Fruit fly (Drosophila melanogaster) whole organism, embryonic: ENCODE measurements around the gene stg1.

ENCODE experiments used
- ATbp ChIP-seq: fragments of 200-800 bp; sonication (Bioruptor generic); optimal IDR thresholded peaks from 2 replicates; lab custom pipeline; 2017; ENCODE audit warnings: missing biosample characterization, mild to moderate bottlenecking, missing genetic modification characterization, missing genetic modification reagents
- Adf1 ChIP-seq: fragments of 200-800 bp; sonication (Bioruptor generic); IDR thresholded peaks from 2 replicates; pipeline ENCODE4 v1.3.6; 2022; ENCODE audit warnings: missing biosample characterization, missing genetic modification characterization
- Atf3 ChIP-seq: fragments of 200-800 bp; sonication (Bioruptor generic); optimal IDR thresholded peaks from 3 replicates; lab custom pipeline; 2016; ENCODE audit warnings: missing biosample characterization, missing genetic modification characterization
- B-H2 ChIP-seq: fragments of 200-800 bp; sonication (Bioruptor generic); optimal IDR thresholded peaks from 2 replicates; lab custom pipeline; 2018; ENCODE audit warnings: missing biosample characterization, mild to moderate bottlenecking, missing genetic modification characterization
- Blimp-1 ChIP-seq: fragments of 200-800 bp; sonication (Bioruptor generic); optimal IDR thresholded peaks from 3 replicates; lab custom pipeline; 2018; ENCODE audit warnings: missing biosample characterization, missing genetic modification characterization, mild to moderate bottlenecking, moderate library complexity, missing genetic modification reagents
- CG13424 ChIP-seq: fragments of 200-800 bp; sonication (Bioruptor generic); optimal IDR thresholded peaks from 2 replicates; lab custom pipeline; 2019; ENCODE audit warnings: missing biosample characterization, mild to moderate bottlenecking, missing genetic modification characterization, moderate library complexity
- CG15696 ChIP-seq: fragments of 200-800 bp; sonication (Bioruptor generic); optimal IDR thresholded peaks from 2 replicates; lab custom pipeline; 2019; ENCODE audit warnings: missing biosample characterization, mild to moderate bottlenecking, missing genetic modification characterization, moderate library complexity
- CG16863 ChIP-seq: fragments of 200-800 bp; sonication (Bioruptor generic); optimal IDR thresholded peaks from 3 replicates; lab custom pipeline; 2016; ENCODE audit warnings: missing biosample characterization, missing genetic modification characterization
- CG2678 ChIP-seq: fragments of 200-800 bp; sonication (Bioruptor generic); optimal IDR thresholded peaks from 3 replicates; lab custom pipeline; 2019; ENCODE audit warnings: missing biosample characterization, mild to moderate bottlenecking, missing genetic modification characterization, moderate library complexity
- CG3163 ChIP-seq: fragments of 200-800 bp; sonication (Bioruptor generic); optimal IDR thresholded peaks from 3 replicates; lab custom pipeline; 2016; ENCODE audit warnings: missing biosample characterization, missing genetic modification characterization
- CG32772 ChIP-seq: fragments of 200-800 bp; sonication (Bioruptor generic); IDR thresholded peaks from 2 replicates; pipeline ENCODE4 v1.3.6; 2022; ENCODE audit warnings: missing biosample characterization, missing genetic modification characterization
- CG4328 ChIP-seq: fragments of 200-800 bp; sonication (Bioruptor generic); optimal IDR thresholded peaks from 3 replicates; lab custom pipeline; 2017; ENCODE audit warnings: missing biosample characterization, missing genetic modification reagents, missing genetic modification characterization
- CG43689 ChIP-seq: fragments of 200-800 bp; sonication (Bioruptor generic); IDR thresholded peaks from 2 replicates; pipeline ENCODE4 v1.3.6; 2022; ENCODE audit warnings: missing biosample characterization, missing genetic modification characterization
- CG4730 ChIP-seq: fragments of 200-800 bp; sonication (Bioruptor generic); IDR thresholded peaks from 2 replicates; pipeline ENCODE4 v1.3.6; 2022; ENCODE audit warnings: missing biosample characterization, missing genetic modification characterization
- CG4820 ChIP-seq: fragments of 200-800 bp; sonication (Bioruptor generic); optimal IDR thresholded peaks from 3 replicates; lab custom pipeline; 2016; ENCODE audit warnings: missing biosample characterization, missing genetic modification characterization
- CG6254 ChIP-seq: fragments of 200-800 bp; sonication (Bioruptor generic); optimal IDR thresholded peaks from 3 replicates; lab custom pipeline; 2017; ENCODE audit warnings: mild to moderate bottlenecking, missing biosample characterization, missing genetic modification reagents, missing genetic modification characterization
- CG6813 ChIP-seq: fragments of 200-800 bp; sonication (Bioruptor generic); optimal IDR thresholded peaks from 2 replicates; lab custom pipeline; 2017; ENCODE audit warnings: missing biosample characterization, missing genetic modification characterization, mild to moderate bottlenecking, moderate library complexity, missing genetic modification reagents
- CG7839 ChIP-seq: fragments of 200-800 bp; sonication (Bioruptor generic); optimal IDR thresholded peaks from 3 replicates; lab custom pipeline; 2018; ENCODE audit warnings: missing biosample characterization, mild to moderate bottlenecking, missing genetic modification characterization, moderate library complexity
- CG7963 ChIP-seq: fragments of 200-800 bp; sonication (Bioruptor generic); IDR thresholded peaks from 3 replicates; pipeline ENCODE4 v1.3.6; 2022; ENCODE audit warnings: missing biosample characterization, missing genetic modification characterization; ENCODE audit not compliant: partially characterized antibody
- CG7987 ChIP-seq: fragments of 200-800 bp; sonication (Bioruptor generic); optimal IDR thresholded peaks from 2 replicates; lab custom pipeline; 2018; ENCODE audit warnings: missing biosample characterization, mild to moderate bottlenecking, missing genetic modification characterization, moderate library complexity
- CkIIα-i1 ChIP-seq: fragments of 200-800 bp; sonication (Bioruptor generic); IDR thresholded peaks from 2 replicates; pipeline ENCODE4 v1.3.6; 2022; ENCODE audit warnings: missing biosample characterization, missing genetic modification characterization
- Drgx ChIP-seq: fragments of 200-800 bp; sonication (Bioruptor generic); IDR thresholded peaks from 2 replicates; pipeline ENCODE4 v1.3.6; 2022; ENCODE audit warnings: missing biosample characterization, missing genetic modification characterization
- HmgZ ChIP-seq: fragments of 200-800 bp; sonication (Bioruptor generic); optimal IDR thresholded peaks from 2 replicates; lab custom pipeline; 2018; ENCODE audit warnings: missing biosample characterization, mild to moderate bottlenecking, missing genetic modification characterization
- Mad ChIP-seq: fragments of 200-800 bp; sonication (Bioruptor generic); optimal IDR thresholded peaks from 2 replicates; lab custom pipeline; 2016; ENCODE audit warnings: missing biosample characterization, missing genetic modification characterization
- Med ChIP-seq: fragments of 200-800 bp; sonication (Bioruptor generic); peaks from one replicate; lab custom pipeline; 2016; ENCODE audit warnings: missing biosample characterization, missing genetic modification characterization, mild to moderate bottlenecking, inconsistent platforms, moderate library complexity
- NC2β ChIP-seq: fragments of 200-800 bp; sonication (Bioruptor generic); optimal IDR thresholded peaks from 2 replicates; lab custom pipeline; 2016; ENCODE audit warnings: missing biosample characterization, missing genetic modification characterization
- NfI ChIP-seq: fragments of 200-800 bp; sonication (Bioruptor generic); optimal IDR thresholded peaks from 3 replicates; lab custom pipeline; 2018; ENCODE audit warnings: missing biosample characterization, mild to moderate bottlenecking, missing genetic modification characterization, moderate library complexity
- Opbp ChIP-seq: fragments of 200-800 bp; sonication (Bioruptor generic); IDR thresholded peaks from 3 replicates; pipeline ENCODE4 v1.3.6; 2022; ENCODE audit warnings: missing biosample characterization, missing genetic modification characterization; ENCODE audit not compliant: partially characterized antibody
- Pdp1 ChIP-seq, 2 experiments: fragments of 200-800 bp; sonication (Bioruptor generic); optimal IDR thresholded peaks; 3 replicates each; lab custom pipeline; 2016; ENCODE audit warnings: missing biosample characterization in 2 of 2, missing genetic modification characterization in 2 of 2, mild to moderate bottlenecking in 1 of 2, moderate library complexity in 1 of 2
- Rfx ChIP-seq: fragments of 200-800 bp; sonication (Bioruptor generic); IDR thresholded peaks from 2 replicates; pipeline ENCODE4 v1.3.6; 2022; ENCODE audit warnings: missing biosample characterization, missing genetic modification characterization
- Sin3A ChIP-seq: fragments of >200 bp; optimal IDR thresholded peaks from 2 replicates; lab custom pipeline; 2018
- Sry-δ ChIP-seq: fragments of 200-800 bp; sonication (Bioruptor generic); optimal IDR thresholded peaks from 2 replicates; lab custom pipeline; 2016; ENCODE audit warnings: missing biosample characterization, missing genetic modification characterization
- Tbp ChIP-seq: fragments of >200 bp; optimal IDR thresholded peaks from 2 replicates; lab custom pipeline; 2018; ENCODE audit warnings: missing biosample characterization, missing genetic modification characterization
- Trl ChIP-seq, 3 experiments: fragments of >200 bp in 2 of 3; fragments of 200-800 bp in 1 of 3; sonication (Bioruptor generic) in 1 of 3; optimal IDR thresholded peaks; 2 replicates in 1 of 3; 3 replicates in 2 of 3; lab custom pipeline; 2016 to 2017; ENCODE audit warnings: missing biosample characterization in 1 of 3, missing genetic modification characterization in 1 of 3
- bbx ChIP-seq: fragments of 200-800 bp; sonication (Bioruptor generic); IDR thresholded peaks from 2 replicates; pipeline ENCODE4 v1.3.6; 2022; ENCODE audit warnings: missing biosample characterization, missing genetic modification characterization; ENCODE audit not compliant: partially characterized antibody
- dm ChIP-seq: fragments of 200-800 bp; sonication (Bioruptor generic); optimal IDR thresholded peaks from 3 replicates; lab custom pipeline; 2016; ENCODE audit warnings: missing biosample characterization, missing genetic modification characterization
- gem ChIP-seq: fragments of 200-800 bp; sonication (Bioruptor generic); optimal IDR thresholded peaks from 2 replicates; lab custom pipeline; 2019; ENCODE audit warnings: missing biosample characterization, mild to moderate bottlenecking, missing genetic modification characterization, moderate library complexity
- grn ChIP-seq: fragments of 200-800 bp; sonication (Bioruptor generic); optimal IDR thresholded peaks from 3 replicates; lab custom pipeline; 2017; ENCODE audit warnings: missing biosample characterization, missing genetic modification characterization
- nmo ChIP-seq: fragments of 200-800 bp; sonication (Bioruptor generic); optimal IDR thresholded peaks from 2 replicates; lab custom pipeline; 2018; ENCODE audit warnings: missing biosample characterization, mild to moderate bottlenecking, missing genetic modification characterization, moderate library complexity
- oc ChIP-seq: fragments of 200-800 bp; sonication (Bioruptor generic); optimal IDR thresholded peaks from 2 replicates; lab custom pipeline; 2018; ENCODE audit warnings: missing biosample characterization, mild to moderate bottlenecking, missing genetic modification characterization, moderate library complexity
- prd ChIP-seq, 3 experiments: fragments of >200 bp in 2 of 3; fragments of 200-800 bp in 1 of 3; sonication (Bioruptor generic) in 1 of 3; optimal IDR thresholded peaks in 2 of 3; IDR thresholded peaks in 1 of 3; 2 replicates in 2 of 3; 3 replicates in 1 of 3; pipeline versions ENCODE4 v1.3.6 to Lab custom; 2017 to 2022; ENCODE audit warnings: missing biosample characterization in 1 of 3, missing genetic modification characterization in 1 of 3
- sens ChIP-seq: fragments of 200-800 bp; sonication (Bioruptor generic); peaks from one replicate; lab custom pipeline; 2016; ENCODE audit warnings: missing biosample characterization, missing genetic modification characterization
- sisA ChIP-seq: fragments of 200-800 bp; sonication (Bioruptor generic); IDR thresholded peaks from 2 replicates; pipeline ENCODE4 v1.3.6; 2022; ENCODE audit warnings: missing biosample characterization, missing genetic modification characterization
- sqz ChIP-seq: fragments of 200-800 bp; sonication (Bioruptor generic); optimal IDR thresholded peaks from 3 replicates; lab custom pipeline; 2018; ENCODE audit warnings: missing biosample characterization, mild to moderate bottlenecking, missing genetic modification characterization
- tgo ChIP-seq: fragments of 200-800 bp; sonication (Bioruptor generic); IDR thresholded peaks from 3 replicates; pipeline ENCODE4 v1.3.6; 2022; ENCODE audit warnings: missing biosample characterization, missing genetic modification characterization
- yki ChIP-seq: fragments of >200 bp; optimal IDR thresholded peaks from 3 replicates; lab custom pipeline; 2018

The stg1 gene

dm6 chrX:21065775-21066174 is 27.9 kb upstream of the stg1 start:
- TF ChIP-seq Sry-δ (no peak), nmo (GFP tag; lab: Kevin White, UChicago) (no peak), HmgZ (tag; lab: Kevin White, UChicago) (no peak), sens (GFP tag; lab: Kevin White, UChicago) (peak; percentile 33), CG32772 (no peak), grn (GFP tag; lab: Kevin White, UChicago) (no peak), dm (GFP tag; lab: Kevin White, UChicago) (no peak), yki (no peak), CG7963 (GFP tag; lab: Robert Waterston, UW) (no peak), Sin3A (lab: Kevin White, UChicago) (no peak), CG4820 (no peak), NfI (GFP tag; lab: Kevin White, UChicago) (no peak), oc (no peak), Tbp (GFP tag; lab: Kevin White, UChicago) (no peak), Mad (GFP tag; lab: Kevin White, UChicago) (no peak), Pdp1 (GFP tag; optimal IDR thresholded peaks at IDR 0.05; lab: Kevin White, UChicago) (peak in 1 of 2 experiments; percentile 6), sqz (GFP tag; lab: Kevin White, UChicago) (no peak), CG2678 (tag; lab: Kevin White, UChicago) (peak; percentile 2), CG6813 (peak; percentile 14), NC2β (GFP tag; lab: Kevin White, UChicago) (no peak), Adf1 (GFP tag; lab: Robert Waterston, UW) (no peak), bbx (no peak), CG16863 (GFP tag; lab: Kevin White, UChicago) (no peak), Med (no peak), CG4730 (GFP tag; lab: Robert Waterston, UW) (no peak), CG15696 (tag; lab: Kevin White, UChicago) (peak; percentile 12), CG7839 (tag; lab: Kevin White, UChicago) (no peak), CG4328 (no peak), CG7987 (GFP tag; lab: Kevin White, UChicago) (peak; percentile 51), Opbp (GFP tag; lab: Robert Waterston, UW) (no peak), Atf3 (no peak), tgo (GFP tag; lab: Robert Waterston, UW) (no peak), CG43689 (GFP tag; lab: Robert Waterston, UW) (no peak), Blimp-1 (GFP tag; lab: Kevin White, UChicago) (peak; percentile 11), CG13424 (no peak)

- TF ChIP-seq Rfx (GFP tag; lab: Robert Waterston, UW) (peak; percentile 20; the same call in 1 of the 2 replicates), CG3163 (GFP tag; lab: Kevin White, UChicago) (peak; percentile 55), Trl (optimal IDR thresholded peaks at IDR 0.05; lab: Kevin White, UChicago) (peak; percentile 20 to 27), Trl (GFP tag; optimal IDR thresholded peaks at IDR 0.05; lab: Kevin White, UChicago) (no peak), prd (optimal IDR thresholded peaks at IDR 0.05; lab: Kevin White, UChicago) (no peak), prd (GFP tag; IDR thresholded peaks at IDR 0.05; lab: Robert Waterston, UW) (0 out of 3 replicates have a peak, but pooled peaks have one; percentile 19), sisA (0 out of 2 replicates have a peak, but pooled peaks have one; percentile 14), Adf1 (GFP tag; lab: Robert Waterston, UW) (peak; percentile 22; the same call in 1 of the 2 replicates), Med (peak; percentile 60), CG6254 (no peak), CkIIα-i1 (GFP tag; lab: Robert Waterston, UW) (no peak), Drgx (GFP tag; lab: Robert Waterston, UW) (peak; percentile 45), B-H2 (GFP tag; lab: Kevin White, UChicago) (no peak), gem (no peak), Sry-δ (no peak), ATbp (GFP tag; lab: Kevin White, UChicago) (no peak)
Observed at dm6 chrX:21067474-21067873, 26.2 kb upstream of the stg1 start, which contains the start of gene CG32512. Gene CG32512 (minus strand): TSS chrX:21067540.
